Worm (Caenorhabditis elegans) whole organism, young adult: ENCODE measurements around the gene Y38F1A.7.
A peak's percentile ranks its signal among the peaks of the same experiment; 100 is the strongest.

ENCODE experiments used
- B0336.3 ChIP-seq: fragments of 200-800 bp; sonication (Bioruptor generic); IDR thresholded peaks from 2 replicates; pipeline ENCODE4 v1.3.6; 2022; ENCODE audit warnings: missing genetic modification characterization, missing compliant biosample characterization
- C06A6.2 ChIP-seq: fragments of 200-800 bp; sonication (Bioruptor generic); conservative IDR thresholded peaks from 2 replicates; pipeline ENCODE4 v1.3.6; 2022; ENCODE audit warnings: missing genetic modification characterization, missing compliant biosample characterization
- D2030.7 ChIP-seq: fragments of 200-800 bp; sonication (Bioruptor generic); IDR thresholded peaks from 2 replicates; pipeline ENCODE4 v1.3.6; 2022; ENCODE audit warnings: missing genetic modification reagents, missing genetic modification characterization, missing compliant biosample characterization
- F39B2.1 ChIP-seq: fragments of 200-800 bp; sonication (Bioruptor generic); IDR thresholded peaks from 2 replicates; pipeline ENCODE4 v1.3.6; 2022; ENCODE audit warnings: missing genetic modification reagents, missing genetic modification characterization, missing compliant biosample characterization
- F52B5.7 ChIP-seq: sonication (generic microtip); optimal IDR thresholded peaks from 2 replicates; lab custom pipeline; 2016; ENCODE audit warnings: mild to moderate bottlenecking, missing genetic modification characterization, missing compliant biosample characterization
- F55B11.4 ChIP-seq: sonication (generic microtip); optimal IDR thresholded peaks from 2 replicates; lab custom pipeline; 2016; ENCODE audit warnings: missing compliant biosample characterization, missing genetic modification characterization, borderline replicate concordance; ENCODE audit not compliant: insufficient read depth
- F57C9.4 ChIP-seq: sonication (generic microtip); optimal IDR thresholded peaks from 2 replicates; lab custom pipeline; 2017; ENCODE audit warnings: mild to moderate bottlenecking, missing genetic modification characterization, missing compliant biosample characterization
- Y53G8AR.9 ChIP-seq: fragments of 200-800 bp; sonication (Bioruptor generic); conservative IDR thresholded peaks from 2 replicates; pipeline ENCODE4 v1.3.6; 2022; ENCODE audit warnings: missing genetic modification reagents, missing genetic modification characterization, missing compliant biosample characterization
- Y56A3A.18 ChIP-seq: fragments of 200-800 bp; sonication (Bioruptor generic); IDR thresholded peaks from 2 replicates; pipeline ENCODE4 v1.3.6; 2022; ENCODE audit warnings: missing genetic modification reagents, missing genetic modification characterization, missing compliant biosample characterization
- ZK185.1 ChIP-seq: sonication (generic microtip); optimal IDR thresholded peaks from 2 replicates; lab custom pipeline; 2016; ENCODE audit warnings: mild to moderate bottlenecking, missing genetic modification characterization, missing compliant biosample characterization; ENCODE audit not compliant: poor library complexity, severe bottlenecking
- atf-7 ChIP-seq: sonication (generic microtip); optimal IDR thresholded peaks from 2 replicates; lab custom pipeline; 2017; ENCODE audit warnings: mild to moderate bottlenecking, missing genetic modification characterization, missing compliant biosample characterization
- attf-5 ChIP-seq: fragments of 200-800 bp; sonication (Bioruptor generic); optimal IDR thresholded peaks from 2 replicates; lab custom pipeline; 2018; ENCODE audit warnings: mild to moderate bottlenecking, missing genetic modification characterization, missing compliant biosample characterization
- cebp-1 ChIP-seq, 2 experiments: fragments of 200-800 bp in 1 of 2; sonication (Bioruptor generic) in 1 of 2; sonication (generic microtip) in 1 of 2; IDR thresholded peaks in 1 of 2; optimal IDR thresholded peaks in 1 of 2; 2 replicates each; pipeline versions ENCODE4 v1.3.6 to Lab custom; 2017 to 2022; ENCODE audit warnings: missing compliant biosample characterization in 2 of 2, missing genetic modification characterization in 2 of 2, mild to moderate bottlenecking in 1 of 2, missing genetic modification reagents in 1 of 2, moderate library complexity in 1 of 2
- die-1 ChIP-seq: sonication (generic microtip); optimal IDR thresholded peaks from 2 replicates; lab custom pipeline; 2016; ENCODE audit warnings: missing genotype, mild to moderate bottlenecking, missing genetic modification characterization, missing compliant biosample characterization
- dox-1 ChIP-seq: fragments of 200-800 bp; sonication (Bioruptor generic); IDR thresholded peaks from 2 replicates; pipeline ENCODE4 v1.3.6; 2022; ENCODE audit warnings: missing genetic modification reagents, missing genetic modification characterization, missing compliant biosample characterization
- dpl-1 ChIP-seq: fragments of 150-350 bp; optimal IDR thresholded peaks from 2 replicates; lab custom pipeline; 2014; ENCODE audit warnings: missing biosample characterization, missing genetic modification reagents, missing genetic modification characterization
- egl-44 ChIP-seq: fragments of 200-800 bp; sonication (Bioruptor generic); IDR thresholded peaks from 2 replicates; pipeline ENCODE4 v1.3.6; 2022; ENCODE audit warnings: missing genetic modification reagents, missing genetic modification characterization, missing compliant biosample characterization
- ekl-4 ChIP-seq: fragments of 200-800 bp; sonication (Bioruptor generic); IDR thresholded peaks from 2 replicates; pipeline ENCODE4 v1.3.6; 2022; ENCODE audit warnings: missing genetic modification reagents, missing genetic modification characterization, missing compliant biosample characterization
- him-1 ChIP-seq: sonication (generic microtip); optimal IDR thresholded peaks from 2 replicates; lab custom pipeline; 2016; ENCODE audit warnings: missing genotype, missing genetic modification reagents, missing genetic modification characterization, missing compliant biosample characterization
- hmg-20 ChIP-seq: fragments of 200-800 bp; sonication (Bioruptor generic); IDR thresholded peaks from 2 replicates; pipeline ENCODE4 v1.3.6; 2022; ENCODE audit warnings: missing genetic modification reagents, missing genetic modification characterization, missing compliant biosample characterization
- hsf-1 ChIP-seq: fragments of 200-800 bp; sonication (Bioruptor generic); IDR thresholded peaks from 2 replicates; pipeline ENCODE4 v1.3.6; 2022; ENCODE audit warnings: missing genetic modification reagents, missing genetic modification characterization, missing compliant biosample characterization
- lin-35 ChIP-seq, 3 experiments: fragments of 150-350 bp in 2 of 3; sonication (generic microtip) in 1 of 3; optimal IDR thresholded peaks; 2 replicates each; lab custom pipeline; 2014 to 2018; ENCODE audit warnings: missing biosample characterization in 3 of 3, missing genetic modification characterization in 3 of 3, missing genetic modification reagents in 3 of 3
- lin-40 ChIP-seq: sonication (generic microtip); optimal IDR thresholded peaks from 2 replicates; lab custom pipeline; 2016; ENCODE audit warnings: missing genetic modification characterization, mild to moderate bottlenecking, missing compliant biosample characterization, missing genotype, missing genetic modification reagents
- madf-10 ChIP-seq: sonication (generic microtip); optimal IDR thresholded peaks from 2 replicates; lab custom pipeline; 2016; ENCODE audit warnings: mild to moderate bottlenecking, missing genetic modification characterization, missing compliant biosample characterization
- madf-6 ChIP-seq: fragments of 200-800 bp; sonication (Bioruptor generic); IDR thresholded peaks from 2 replicates; pipeline ENCODE4 v1.3.6; 2022; ENCODE audit warnings: missing genetic modification reagents, missing genetic modification characterization, missing compliant biosample characterization
- madf-8 ChIP-seq: fragments of 200-800 bp; sonication (Bioruptor generic); conservative IDR thresholded peaks from 2 replicates; pipeline ENCODE4 v1.3.6; 2022; ENCODE audit warnings: missing genetic modification reagents, missing genetic modification characterization, missing compliant biosample characterization
- mcd-1 ChIP-seq: fragments of 200-800 bp; sonication (Bioruptor generic); IDR thresholded peaks from 2 replicates; pipeline ENCODE4 v1.3.6; 2022; ENCODE audit warnings: missing genetic modification reagents, missing genetic modification characterization, missing compliant biosample characterization
- mes-4 ChIP-seq: sonication (generic microtip); optimal IDR thresholded peaks from 2 replicates; lab custom pipeline; 2016; ENCODE audit warnings: missing genotype, missing genetic modification characterization, missing compliant biosample characterization
- nfya-2 ChIP-seq: fragments of 200-800 bp; sonication (Bioruptor generic); IDR thresholded peaks from 2 replicates; pipeline ENCODE4 v1.3.6; 2022; ENCODE audit warnings: missing genetic modification reagents, missing genetic modification characterization, missing compliant biosample characterization
- nhr-80 ChIP-seq: sonication (generic microtip); optimal IDR thresholded peaks from 2 replicates; lab custom pipeline; 2016; ENCODE audit warnings: missing genetic modification characterization, missing compliant biosample characterization
- nhr-90 ChIP-seq: sonication (generic microtip); optimal IDR thresholded peaks from 2 replicates; lab custom pipeline; 2016; ENCODE audit warnings: missing genotype, mild to moderate bottlenecking, missing genetic modification characterization, missing compliant biosample characterization
- sdz-38 ChIP-seq: sonication (generic microtip); optimal IDR thresholded peaks from 2 replicates; lab custom pipeline; 2016; ENCODE audit warnings: missing genotype, missing genetic modification characterization, missing compliant biosample characterization
- sea-2 ChIP-seq: fragments of 200-800 bp; sonication (Bioruptor generic); IDR thresholded peaks from 2 replicates; pipeline ENCODE4 v1.3.6; 2022; ENCODE audit warnings: missing genetic modification characterization, missing compliant biosample characterization
- tbx-9 ChIP-seq: sonication (generic microtip); optimal IDR thresholded peaks from 2 replicates; lab custom pipeline; 2016; ENCODE audit warnings: borderline replicate concordance, missing genetic modification characterization, inconsistent platforms, missing compliant biosample characterization
- tlf-1 ChIP-seq: fragments of 200-800 bp; sonication (Bioruptor generic); optimal IDR thresholded peaks from 2 replicates; lab custom pipeline; 2018; ENCODE audit warnings: mild to moderate bottlenecking, missing genetic modification characterization, missing compliant biosample characterization
- unc-62 ChIP-seq: fragments of 150-350 bp; optimal IDR thresholded peaks from 2 replicates; lab custom pipeline; 2014; ENCODE audit warnings: missing biosample characterization, missing genetic modification reagents, missing genetic modification characterization
- ztf-22 ChIP-seq: fragments of 200-800 bp; sonication (Bioruptor generic); optimal IDR thresholded peaks from 2 replicates; lab custom pipeline; 2018; ENCODE audit warnings: mild to moderate bottlenecking, missing genetic modification characterization, moderate library complexity, missing compliant biosample characterization
- ztf-26 ChIP-seq: sonication (generic microtip); optimal IDR thresholded peaks from 2 replicates; lab custom pipeline; 2017; ENCODE audit warnings: missing genetic modification characterization, missing compliant biosample characterization
- ztf-6 ChIP-seq: fragments of 200-800 bp; sonication (Bioruptor generic); IDR thresholded peaks from 2 replicates; pipeline ENCODE4 v1.3.6; 2022; ENCODE audit warnings: missing genetic modification reagents, missing genetic modification characterization, missing compliant biosample characterization

Y38F1A.7 gene

DNA sequence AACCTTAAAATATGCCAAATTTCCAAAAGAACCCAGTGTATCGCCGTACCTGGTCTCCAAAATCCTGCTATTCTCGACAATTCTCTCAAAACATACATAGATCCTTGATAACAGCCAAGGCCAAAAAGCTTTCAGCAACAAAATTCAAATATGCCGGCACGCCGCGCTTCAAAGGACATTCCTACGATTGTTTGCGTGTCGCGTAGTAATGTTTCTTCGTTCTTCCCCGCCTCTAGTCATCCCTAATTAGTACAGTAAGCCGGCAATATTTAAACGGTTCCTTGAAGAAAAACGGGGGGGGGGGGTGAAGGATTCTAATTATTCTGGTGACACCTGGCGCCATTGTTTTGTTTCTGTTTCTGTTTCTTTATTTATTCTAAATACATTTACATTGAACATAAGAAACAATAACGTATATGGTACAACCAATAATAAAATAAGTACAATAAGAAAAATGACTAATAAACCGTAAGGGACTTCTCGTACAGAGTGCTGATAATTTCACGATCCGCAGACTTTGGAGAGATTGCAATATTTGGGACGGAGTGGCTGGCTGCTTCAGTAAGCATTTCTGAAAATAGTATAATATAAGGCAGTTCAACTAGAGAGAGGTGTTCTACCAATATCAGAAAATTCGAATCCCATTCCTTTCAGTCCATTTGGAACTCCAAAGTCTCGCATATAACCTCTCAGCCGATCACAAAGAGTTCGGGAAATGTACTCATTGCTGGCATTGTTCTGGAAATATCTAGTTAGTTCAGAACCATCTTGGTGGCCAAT, 3.4 kb downstream of the Y38F1A.7 start (continued):
- TF ChIP-seq F55B11.4 (tag; lab: Kevin White, UChicago), result no peak
- TF ChIP-seq B0336.3 (GFP tag; lab: Robert Waterston, UW), result peak; percentile 75
- no peak for TF ChIP-seq F57C9.4
- peak; percentile 92 for TF ChIP-seq Y56A3A.18 (GFP tag; lab: Robert Waterston, UW)
- TF ChIP-seq nfya-2, result no peak
- no peak; the same call in none of the 2 replicates for TF ChIP-seq Y53G8AR.9 (GFP tag; lab: Robert Waterston, UW)
- peak; percentile 24; the same call in 1 of the 2 replicates for TF ChIP-seq madf-6 (GFP tag; lab: Robert Waterston, UW)
- TF ChIP-seq F52B5.7 (tag; lab: Kevin White, UChicago), result peak; percentile 81
- TF ChIP-seq D2030.7 (GFP tag; lab: Robert Waterston, UW), result no peak
- peak; percentile 77 for TF ChIP-seq ztf-26 (tag; lab: Kevin White, UChicago)
- no peak; the same call in 1 of the 2 replicates for TF ChIP-seq hmg-20 (GFP tag; lab: Robert Waterston, UW)
- peak; percentile 13 for TF ChIP-seq attf-5 (GFP tag; lab: Kevin White, UChicago)
- TF ChIP-seq him-1 (tag; lab: Kevin White, UChicago), result no peak
- no peak for TF ChIP-seq cebp-1 (GFP tag; IDR thresholded peaks at IDR 0.05; lab: Robert Waterston, UW)
- peak; percentile 58 for TF ChIP-seq cebp-1 (tag; optimal IDR thresholded peaks at IDR 0.05; lab: Kevin White, UChicago)
- TF ChIP-seq nhr-80 (tag; lab: Kevin White, UChicago), result peak; percentile 71
- no peak for TF ChIP-seq tbx-9 (tag; lab: Kevin White, UChicago)
- TF ChIP-seq ztf-6, result no peak
- peak; percentile 41 for TF ChIP-seq nhr-90
- peak; percentile 73 for TF ChIP-seq madf-10 (tag; lab: Kevin White, UChicago)
- no peak for TF ChIP-seq lin-40 (tag; lab: Kevin White, UChicago)
- TF ChIP-seq ekl-4 (GFP tag; lab: Robert Waterston, UW), result peak; percentile 71
- TF ChIP-seq atf-7 (tag; lab: Kevin White, UChicago), result peak; percentile 60
- TF ChIP-seq F39B2.1 (GFP tag; lab: Robert Waterston, UW), result 0 out of 2 replicates have a peak, but pooled peaks have one; percentile 20
- peak; percentile 40; the same call in 1 of the 2 replicates for TF ChIP-seq mcd-1
- 0 out of 2 replicates have a peak, but pooled peaks have one; percentile 20 for TF ChIP-seq egl-44 (GFP tag; lab: Robert Waterston, UW)
- TF ChIP-seq sdz-38, result no peak
- peak; percentile 83 for TF ChIP-seq tlf-1 (GFP tag; lab: Kevin White, UChicago)
- no peak for TF ChIP-seq die-1 (tag; lab: Kevin White, UChicago)
- TF ChIP-seq madf-8 (GFP tag; lab: Robert Waterston, UW), result no peak
- no peak for TF ChIP-seq dpl-1 (GFP tag; lab: Kevin White, UChicago)
- TF ChIP-seq mes-4 (tag; lab: Kevin White, UChicago), result no peak
- peak; percentile 22; the same call in 1 of the 2 replicates for TF ChIP-seq C06A6.2 (GFP tag; lab: Robert Waterston, UW)
- TF ChIP-seq unc-62 (GFP tag; lab: Kevin White, UChicago), result no peak
- TF ChIP-seq dox-1 (GFP tag; lab: Robert Waterston, UW), result 0 out of 2 replicates have a peak, but pooled peaks have one; percentile 41
- peak; percentile 28 for TF ChIP-seq ztf-22
- peak; percentile 48 for TF ChIP-seq ZK185.1
- no peak for TF ChIP-seq sea-2 (GFP tag; lab: Robert Waterston, UW)
- TF ChIP-seq hsf-1, result peak; percentile 61; the same call in 1 of the 2 replicates
- TF ChIP-seq lin-35 (GFP tag; optimal IDR thresholded peaks at IDR 0.05; lab: Kevin White, UChicago), result no peak
